Worm (Caenorhabditis elegans) whole organism, L4 larva: Measurements from ENCODE around the gene F23F1.6.

Experiments
- F10B5.3 ChIP-seq: sonication (generic microtip); optimal IDR thresholded peaks from 2 replicates; lab custom pipeline; 2016; ENCODE audit warnings: mild to moderate bottlenecking, missing genetic modification characterization, missing compliant biosample characterization
- ama-1 ChIP-seq: fragments of 150-350 bp; optimal IDR thresholded peaks from 2 replicates; lab custom pipeline; 2014; ENCODE audit warnings: inconsistent platforms, mixed read lengths
- arid-1 ChIP-seq: fragments of 200-800 bp; sonication (Bioruptor generic); conservative IDR thresholded peaks from 2 replicates; pipeline ENCODE4 v1.3.6; 2022; ENCODE audit warnings: missing genetic modification reagents, missing genetic modification characterization, missing compliant biosample characterization
- ceh-82 ChIP-seq: sonication (generic microtip); optimal IDR thresholded peaks from 2 replicates; lab custom pipeline; 2017; ENCODE audit warnings: missing biosample characterization, missing genetic modification characterization
- daf-16 ChIP-seq, 3 experiments: sonication (generic microtip); optimal IDR thresholded peaks; 2 replicates each; lab custom pipeline; 2016 to 2017; ENCODE audit warnings: missing genetic modification characterization in 3 of 3, missing genetic modification reagents in 3 of 3, mild to moderate bottlenecking in 2 of 3, missing compliant biosample characterization in 2 of 3, missing biosample characterization in 1 of 3, moderate library complexity in 1 of 3
- fkh-10 ChIP-seq: fragments of 150-350 bp; optimal IDR thresholded peaks from 2 replicates; lab custom pipeline; 2014; ENCODE audit warnings: missing biosample characterization, missing genetic modification reagents, missing genetic modification characterization
- lsy-2 ChIP-seq, 2 experiments: fragments of 150-350 bp in 1 of 2; sonication (generic microtip) in 1 of 2; optimal IDR thresholded peaks; 2 replicates each; lab custom pipeline; 2014 to 2017; ENCODE audit warnings: missing biosample characterization in 2 of 2, missing genetic modification characterization in 2 of 2
- nhr-28 ChIP-seq: fragments of 150-350 bp; optimal IDR thresholded peaks from 2 replicates; lab custom pipeline; 2014; ENCODE audit warnings: missing biosample characterization, missing genetic modification characterization

DNA sequence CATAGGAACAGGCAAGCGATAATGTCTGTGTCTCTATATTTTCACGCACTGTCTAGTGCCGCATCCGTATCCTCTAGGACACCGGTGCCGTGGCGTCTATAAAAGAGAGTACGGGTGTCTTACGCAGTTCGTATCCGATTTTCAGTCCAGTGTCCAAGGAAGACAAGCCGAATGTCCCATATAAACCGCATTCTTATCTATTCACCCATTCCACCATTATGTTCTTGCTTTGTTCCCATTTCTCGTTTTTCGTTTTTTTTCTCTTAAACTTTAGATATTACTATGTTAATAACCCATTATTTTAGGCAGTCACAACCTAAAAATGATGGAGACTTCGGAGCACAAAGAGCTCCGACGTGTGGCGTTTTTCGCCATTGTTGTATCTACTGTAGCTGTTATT, 14.1 kb downstream of the F23F1.6 start, which contains the start of gene sqt-2:
- TF ChIP-seq nhr-28 (tag; lab: Kevin White, UChicago) = no peak
- TF ChIP-seq ama-1 (lab: Kevin White, UChicago) = no peak
- TF ChIP-seq fkh-10 (GFP tag; lab: Kevin White, UChicago) = no peak
- TF ChIP-seq lsy-2 (tag; optimal IDR thresholded peaks at IDR 0.05; lab: Kevin White, UChicago) = no peak
- TF ChIP-seq ceh-82 = no peak
- TF ChIP-seq arid-1 = no peak
- no peak for TF ChIP-seq daf-16 (GFP tag; optimal IDR thresholded peaks at IDR 0.05; lab: Kevin White, UChicago)
- no peak for TF ChIP-seq daf-16 (tag; optimal IDR thresholded peaks at IDR 0.05; lab: Kevin White, UChicago)
- no peak for TF ChIP-seq F10B5.3 (tag; lab: Kevin White, UChicago)
